Worm (Caenorhabditis elegans): ENCODE results near the gene sdz-23.

DNA sequence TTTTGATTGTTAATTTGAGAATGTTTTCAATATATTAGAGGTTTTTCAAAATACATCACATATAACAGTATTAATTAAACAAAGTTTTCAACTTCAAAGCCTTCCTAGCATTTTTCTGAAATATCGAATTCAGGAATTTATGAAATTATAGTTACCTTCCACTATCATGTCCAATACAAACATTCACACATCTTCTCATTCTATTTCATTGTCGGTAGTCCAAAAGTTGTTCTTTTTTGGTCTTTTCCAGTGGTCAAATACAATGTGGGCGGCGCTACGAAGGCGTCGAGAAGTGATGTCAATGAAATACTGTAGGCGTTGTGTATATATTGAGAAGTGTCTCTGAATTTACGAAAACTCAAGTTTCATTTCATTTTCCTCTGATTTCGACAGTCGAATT is 23.7 kb upstream of the sdz-23 start, which contains the start of gene catp-3:
- TF ChIP-seq skn-1 (tag; optimal IDR thresholded peaks at IDR 0.05) (no peak), unc-62 (GFP tag; optimal IDR thresholded peaks at IDR 0.05) (no peak)

Measured in whole organism, L2 larva.